Fruit fly (Drosophila melanogaster): ENCODE data around the gene EAChm.

dm6 chr3L:15100983-15101382 lies 46.4 kb downstream of the EAChm start:
- TF ChIP-seq pan (optimal IDR thresholded peaks at IDR 0.05), result no peak
- no peak for TF ChIP-seq usp (GFP tag; optimal IDR thresholded peaks at IDR 0.05)
- no peak for TF ChIP-seq CG8478 (optimal IDR thresholded peaks at IDR 0.05)
